Fruit fly (Drosophila melanogaster) ovary, adult (tissue): ENCODE measurements around the gene CG13010.

Experiments
- CG17801 ChIP-seq: fragments of 200-800 bp; optimal IDR thresholded peaks from 2 replicates; lab custom pipeline; 2019; ENCODE audit warnings: missing biosample characterization, mild to moderate bottlenecking, missing genetic modification characterization, moderate library complexity; ENCODE audit not compliant: partially characterized antibody

Gene CG13010

DNA sequence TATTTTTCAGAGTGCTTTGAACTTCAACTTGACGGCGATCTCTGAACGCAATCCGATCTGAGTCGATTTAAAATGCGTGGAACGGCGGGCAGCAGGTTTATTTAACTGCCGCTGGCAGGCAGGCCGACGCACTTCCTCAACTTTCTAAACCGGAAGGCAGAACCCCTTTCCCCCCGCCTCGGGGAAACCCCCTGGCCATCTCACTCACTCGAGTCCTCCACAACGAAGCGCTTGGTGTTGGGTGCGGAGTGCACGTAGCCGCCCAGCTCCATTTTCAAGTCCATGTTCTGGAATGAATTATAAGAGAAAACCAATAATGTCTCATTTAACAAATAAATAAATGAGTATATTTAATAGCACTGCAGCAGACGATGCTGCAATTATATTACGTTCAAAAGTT is 8.9 kb downstream of the CG13010 start:
- no peak for TF ChIP-seq CG17801 (GFP tag; lab: Kevin White, UChicago)

DNA sequence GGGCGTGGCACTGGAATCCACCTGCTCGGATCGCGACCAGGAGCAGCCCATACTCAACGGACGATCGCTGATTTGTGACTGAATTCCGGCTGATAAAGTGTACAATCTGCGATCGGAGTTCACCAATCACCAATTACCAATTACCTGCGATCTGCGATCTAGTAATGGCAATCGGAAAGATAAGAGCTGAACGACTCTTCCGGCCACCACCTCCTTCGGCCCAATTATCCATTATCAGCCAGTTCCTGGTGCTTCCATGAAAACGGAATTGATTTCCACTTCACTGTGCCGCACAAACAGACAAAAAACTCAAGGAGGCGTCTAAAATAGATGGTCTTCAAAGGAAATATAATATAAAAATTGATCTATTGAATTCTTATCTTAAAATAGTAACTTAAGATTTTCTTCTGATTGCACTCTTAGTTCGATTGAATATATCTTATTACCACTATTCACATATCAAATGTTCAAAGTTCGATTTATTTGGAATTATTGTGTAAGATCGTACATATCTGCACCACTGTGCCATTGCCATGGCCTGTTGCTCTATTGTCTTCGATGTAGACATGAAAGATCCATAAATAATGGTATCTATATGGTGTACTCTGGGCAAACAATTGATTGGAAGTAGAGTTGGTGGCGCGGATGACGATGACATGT is 14.2 kb downstream of the CG13010 start, which contains the start of gene CG15865:
Gene CG15865, minus strand, starts transcription at position 51 of the 660 bp plus-strand sequence.
- TF ChIP-seq CG17801 (GFP tag; lab: Kevin White, UChicago): no peak

DNA sequence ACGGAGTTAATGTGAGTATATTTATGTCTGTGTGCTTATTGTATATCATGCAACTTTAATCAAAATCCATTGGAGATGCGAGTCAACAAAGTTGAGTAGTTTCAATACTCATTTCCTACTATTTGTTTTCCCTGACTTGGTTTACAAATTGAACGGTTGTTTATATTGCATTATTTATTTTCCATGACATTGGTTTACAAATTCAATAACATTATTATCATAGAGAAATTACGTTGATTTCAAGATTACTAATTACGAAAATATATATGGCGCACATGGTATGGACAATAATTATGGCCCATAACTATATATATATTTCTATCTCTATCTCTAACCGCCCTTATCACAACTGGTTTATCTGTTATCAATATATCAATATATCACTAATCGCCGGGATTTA is 18.1 kb downstream of the CG13010 start:
- no peak for TF ChIP-seq CG17801 (GFP tag; lab: Kevin White, UChicago)

DNA sequence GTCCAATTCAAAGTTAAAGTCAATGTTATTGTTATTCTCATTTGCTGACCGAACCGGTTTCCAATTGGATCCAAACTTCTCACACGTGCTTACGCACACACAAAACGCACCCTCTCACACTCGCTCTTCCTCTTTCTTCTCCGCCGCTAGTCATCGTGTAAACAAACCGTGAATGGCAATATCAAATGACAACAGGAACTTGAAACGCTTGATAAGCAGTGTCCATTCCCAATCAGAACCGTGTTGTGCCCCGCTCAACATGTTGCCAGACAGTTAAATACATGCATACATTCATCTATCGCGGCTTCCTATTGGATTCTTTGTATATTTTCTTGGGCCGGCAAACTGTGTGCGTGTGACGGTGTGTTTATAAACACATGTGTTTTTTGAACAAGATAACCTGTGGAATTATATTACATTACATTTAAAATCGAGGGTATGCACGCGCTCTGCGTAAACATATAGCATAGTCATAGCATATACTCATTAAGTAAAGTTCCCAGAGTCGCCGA is 23.0 kb downstream of the CG13010 start:
- no peak for TF ChIP-seq CG17801 (GFP tag; lab: Kevin White, UChicago)

DNA sequence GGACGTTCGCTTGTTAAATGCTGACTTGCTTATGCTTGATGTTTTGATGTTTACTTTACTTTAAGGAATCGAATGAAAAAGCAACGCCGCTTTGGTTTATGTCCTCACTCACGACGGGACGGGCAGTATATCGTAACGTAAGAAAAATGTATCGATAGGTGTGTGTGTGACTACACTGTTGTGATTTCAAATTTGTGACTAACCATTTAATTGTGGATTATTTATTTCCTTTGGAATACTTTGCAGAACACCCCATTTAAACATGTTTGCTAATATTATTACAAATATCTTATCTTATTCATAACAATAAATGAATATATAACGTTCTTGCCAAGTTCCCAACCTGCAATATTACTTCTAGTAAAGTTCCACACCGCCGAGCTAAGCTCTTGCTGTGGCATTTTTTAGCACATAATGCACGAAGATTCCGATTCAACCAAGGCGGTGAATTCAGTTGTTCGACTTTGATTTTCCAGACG is 23.8 kb downstream of the CG13010 start, which contains the start of the genes Nemp and r:
Gene Nemp, minus strand, starts transcription at position 85 of the 479 bp plus-strand sequence.
Gene r, plus strand, starts transcription at position 429 of the 479 bp plus-strand sequence.
- no peak for TF ChIP-seq CG17801 (GFP tag; lab: Kevin White, UChicago)

DNA sequence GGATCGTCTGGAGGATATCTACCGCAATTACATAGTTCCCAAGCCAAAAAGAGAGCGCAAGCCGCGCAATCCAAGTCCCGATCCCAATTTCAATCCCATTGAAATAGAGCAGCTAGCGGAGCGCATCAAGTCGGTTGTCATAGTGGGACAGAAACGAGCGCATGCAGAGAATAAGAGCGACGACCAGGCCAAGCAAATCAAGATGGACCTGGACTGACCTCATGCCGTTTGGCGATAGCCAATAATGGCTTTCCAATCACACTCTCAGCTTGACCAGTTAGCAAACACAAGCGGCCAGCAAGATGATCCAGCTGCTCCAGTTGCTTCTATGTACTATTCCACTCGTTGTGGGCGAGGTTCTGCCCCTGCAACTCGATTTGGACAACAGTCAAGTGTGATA is 27.1 kb downstream of the CG13010 start:
- TF ChIP-seq CG17801 (GFP tag; lab: Kevin White, UChicago): no peak

DNA sequence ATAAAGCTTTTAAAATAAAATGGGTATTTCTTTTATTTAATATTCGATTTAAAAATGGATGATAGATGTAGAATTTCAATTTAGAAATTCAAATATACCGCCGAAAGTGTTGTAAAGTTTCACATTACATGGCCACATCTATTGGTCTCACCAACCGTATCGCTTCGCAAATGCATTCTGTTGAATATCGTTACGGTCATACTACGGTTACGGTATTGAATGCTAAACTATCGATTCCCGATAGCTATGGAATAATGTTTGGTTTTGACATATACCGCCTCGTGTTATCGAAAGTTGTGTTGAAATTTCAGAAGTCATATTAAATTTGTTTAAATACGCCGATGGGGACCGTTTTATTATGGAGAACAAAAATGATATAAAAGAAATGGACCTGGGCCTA is 27.6 kb downstream of the CG13010 start, which contains the start of the genes CG32573 and CG42512:
Gene CG32573, plus strand, starts transcription at position 279 of the 400 bp plus-strand sequence.
Gene CG42512, plus strand, starts transcription at position 279 of the 400 bp plus-strand sequence.
- no peak for TF ChIP-seq CG17801 (GFP tag; lab: Kevin White, UChicago)

DNA sequence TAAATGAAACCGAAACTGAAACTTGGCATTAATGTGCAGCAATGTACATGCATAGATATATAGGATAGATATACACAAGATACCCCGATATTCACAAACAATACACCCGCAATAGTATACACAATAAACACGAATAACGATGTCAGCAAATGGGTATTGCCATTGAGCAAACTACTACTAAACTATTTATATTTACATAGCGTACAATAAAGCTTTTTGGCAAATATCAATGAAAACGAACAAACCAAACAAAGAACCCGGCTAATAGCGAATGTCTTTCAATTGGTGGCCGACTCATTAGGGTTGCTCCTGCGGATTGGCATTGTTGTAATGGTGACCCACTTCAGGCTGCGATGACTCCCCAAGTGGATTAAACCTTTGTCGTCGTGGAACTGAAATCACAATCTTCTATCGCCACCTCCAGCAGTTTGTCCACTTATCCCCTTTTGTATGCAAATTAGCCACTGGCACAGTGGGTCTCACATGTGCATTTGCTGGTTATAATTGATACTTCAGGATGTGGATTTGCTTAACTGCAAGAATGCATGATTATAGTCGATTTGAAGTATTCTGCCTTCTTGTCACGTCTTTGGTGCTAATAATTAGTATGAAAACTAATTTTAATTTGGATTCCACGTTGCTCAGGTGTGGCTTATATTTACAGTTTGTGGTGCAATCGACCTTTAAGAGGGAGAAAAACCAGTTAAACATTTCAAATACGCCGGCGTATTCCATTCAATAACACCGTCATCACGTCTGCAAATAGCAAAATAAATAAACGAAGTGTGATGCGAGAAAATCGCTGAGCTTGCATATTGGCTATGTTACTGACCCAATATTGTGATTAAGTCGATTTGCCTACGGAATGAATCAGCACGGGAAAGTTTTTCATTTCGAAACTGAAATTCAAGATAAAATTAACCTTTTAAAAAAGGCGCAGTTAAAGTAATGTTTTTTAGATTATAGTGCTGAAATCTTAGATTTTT is 28.4 kb downstream of the CG13010 start:
- TF ChIP-seq CG17801 (GFP tag; lab: Kevin White, UChicago): no peak

DNA sequence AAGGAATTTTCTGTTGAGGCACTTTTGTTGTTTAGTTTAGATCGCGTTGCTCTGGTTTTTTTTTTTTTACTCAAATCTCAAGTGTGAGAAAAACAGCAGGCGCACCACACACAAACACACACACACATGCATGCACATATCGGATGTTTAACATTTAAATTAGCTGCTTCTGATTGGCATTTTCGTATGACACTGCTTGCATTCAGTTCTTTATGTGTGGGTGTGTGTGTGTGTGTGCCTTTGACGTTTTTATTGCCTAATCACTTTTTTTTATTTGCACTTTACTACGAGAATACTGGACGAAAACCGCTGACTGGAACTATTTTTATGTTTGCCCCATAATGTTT is 30.3 kb downstream of the CG13010 start:
- TF ChIP-seq CG17801 (GFP tag; lab: Kevin White, UChicago): no peak

DNA sequence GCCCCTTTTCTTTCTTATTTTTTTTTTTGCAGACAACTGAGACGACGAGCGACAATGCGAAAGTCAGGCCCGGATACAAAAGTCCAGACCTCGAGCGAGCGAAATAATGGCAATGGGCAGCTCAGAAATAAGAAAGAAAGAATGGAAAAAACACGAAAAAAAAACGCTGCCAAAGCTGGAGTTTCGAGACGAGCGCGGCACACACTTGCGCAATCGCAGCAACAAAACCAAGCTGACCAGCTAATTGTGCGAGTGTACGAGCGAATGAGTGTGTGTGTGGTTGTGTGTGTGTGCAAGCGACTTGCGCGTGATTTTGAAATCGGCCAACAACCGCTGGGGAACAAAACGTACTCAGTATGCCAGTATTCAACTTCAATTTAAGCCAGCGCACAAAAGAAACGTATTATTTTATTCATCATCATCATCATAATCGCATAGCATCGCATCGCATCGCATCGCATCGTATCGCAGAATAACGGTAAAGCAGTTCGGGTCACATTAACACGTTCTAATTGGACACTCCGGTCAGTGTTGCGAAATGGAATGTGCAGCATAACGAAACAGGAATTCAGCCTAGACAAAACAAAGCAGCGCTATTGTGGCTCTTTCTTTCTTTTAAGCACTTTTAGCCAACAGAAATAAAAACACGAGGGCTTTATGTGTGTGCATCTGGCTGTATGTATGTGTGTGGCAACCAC is 30.9 kb downstream of the CG13010 start:
- no peak for TF ChIP-seq CG17801 (GFP tag; lab: Kevin White, UChicago)

DNA sequence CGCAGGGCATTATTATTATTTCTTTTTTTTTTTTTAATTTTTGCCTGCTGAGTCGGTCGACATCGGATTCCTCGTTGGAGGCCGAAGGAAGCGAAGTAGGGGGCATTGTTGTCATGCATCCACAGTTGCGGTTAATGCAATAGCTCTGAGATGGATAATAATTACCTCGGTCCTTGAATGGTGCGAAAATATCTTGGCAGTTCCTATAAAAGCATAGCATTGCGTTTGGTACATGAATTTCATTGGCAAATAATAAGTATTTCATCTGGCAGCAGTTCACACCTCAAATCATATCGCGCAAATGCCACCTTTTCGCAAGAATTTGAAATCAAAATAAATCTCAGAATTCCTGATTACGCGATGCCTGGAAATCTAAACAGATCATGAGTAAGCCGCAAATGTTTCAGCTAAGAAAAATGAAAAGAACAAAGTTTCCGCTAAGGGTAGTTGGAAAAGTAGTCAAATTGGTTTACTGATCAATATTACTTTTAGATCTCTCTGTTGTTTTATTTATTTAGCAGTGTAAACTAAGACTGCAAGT is 31.6 kb downstream of the CG13010 start:
- TF ChIP-seq CG17801 (GFP tag; lab: Kevin White, UChicago): no peak

DNA sequence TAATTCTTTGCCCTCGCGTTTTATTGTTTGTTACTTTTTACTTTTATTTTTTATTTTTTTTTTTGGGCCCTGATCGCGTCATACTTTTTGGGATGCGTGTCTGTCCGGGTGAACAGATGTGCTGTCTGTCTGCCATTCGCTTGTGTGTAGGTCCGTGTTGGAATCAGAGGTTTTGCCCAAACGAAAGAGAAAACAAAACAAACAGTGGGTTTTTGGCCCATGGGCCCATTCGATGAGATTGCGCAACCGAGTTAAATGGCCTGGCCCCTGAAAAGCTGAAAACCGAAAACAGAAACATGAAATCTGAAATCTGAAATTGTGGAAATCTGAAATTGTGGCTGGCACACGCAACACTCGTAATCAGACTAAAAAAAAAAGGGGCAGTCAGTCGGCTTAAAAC is 33.3 kb downstream of the CG13010 start:
- no peak for TF ChIP-seq CG17801 (GFP tag; lab: Kevin White, UChicago)

DNA sequence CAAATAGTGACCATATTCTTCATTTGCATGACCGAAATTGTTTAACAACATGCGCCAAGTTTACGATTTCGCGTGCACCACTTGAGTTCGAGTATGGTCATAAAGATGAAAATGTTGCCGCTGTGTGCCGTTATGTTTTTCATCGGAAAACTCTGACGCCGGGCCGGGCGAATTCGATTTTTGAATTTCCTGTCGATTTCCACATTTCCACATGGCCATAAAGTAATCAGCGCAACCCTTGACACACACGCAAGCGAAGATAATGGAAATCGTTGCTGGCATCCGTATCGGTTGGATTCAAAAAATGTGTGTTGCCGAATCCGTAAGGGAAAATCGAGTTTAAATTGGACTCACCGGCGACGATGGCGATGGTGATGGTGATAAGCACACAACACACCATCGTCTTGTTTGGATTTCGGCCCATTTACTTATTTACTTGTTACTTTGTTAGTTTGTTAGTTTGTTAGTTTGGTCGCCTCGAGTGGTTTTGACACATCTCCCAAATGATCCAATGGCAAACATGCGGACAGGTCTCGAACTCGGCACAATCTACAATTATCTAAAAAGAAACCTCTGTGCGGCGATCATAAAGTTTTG is 34.1 kb downstream of the CG13010 start:
- TF ChIP-seq CG17801 (GFP tag; lab: Kevin White, UChicago): no peak
